Worm (Caenorhabditis elegans): Measurements from ENCODE around the gene dmd-7.

The dmd-7 gene

DNA sequence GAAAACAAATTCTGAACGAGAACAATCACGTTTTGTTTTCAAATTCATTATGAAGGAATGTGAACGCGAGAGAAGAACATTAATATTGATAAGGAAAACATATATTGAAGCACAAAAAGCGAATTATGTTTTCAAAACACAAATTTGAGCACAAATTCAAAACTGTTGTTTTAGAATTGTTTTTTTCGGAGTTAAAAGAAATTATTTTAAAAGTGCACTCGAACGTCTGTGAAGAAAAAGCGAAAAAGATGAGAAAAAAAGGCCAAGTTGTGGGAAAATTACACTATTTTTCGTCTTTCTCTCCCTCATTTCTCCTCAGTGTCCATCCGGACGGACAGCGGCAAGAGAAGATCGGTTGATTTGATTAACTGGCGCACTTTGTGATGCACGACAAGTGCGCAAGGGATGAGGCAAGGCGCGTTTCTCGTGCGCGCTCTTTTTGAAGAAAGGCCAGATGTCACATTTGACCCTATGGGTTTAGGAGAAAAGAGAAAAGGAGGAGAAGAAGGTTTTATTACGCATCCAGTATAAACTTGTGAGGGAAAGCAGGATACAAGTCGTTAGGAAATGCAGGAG, 20.6 kb downstream of the dmd-7 start, which contains the start of gene mrck-1 (continued):
- peak; percentile 72 for TF ChIP-seq ceh-6 (GFP tag; optimal IDR thresholded peaks at IDR 0.05)
- no peak for TF ChIP-seq odd-2 (tag; optimal IDR thresholded peaks at IDR 0.05)
- peak; percentile 84 for TF ChIP-seq F13H6.1 (tag; optimal IDR thresholded peaks at IDR 0.05)
- TF ChIP-seq ceh-31 (tag; optimal IDR thresholded peaks at IDR 0.05): peak; percentile 92
- TF ChIP-seq ceh-14 (tag; optimal IDR thresholded peaks at IDR 0.05): peak; percentile 95
- peak; percentile 11 for TF ChIP-seq tbx-7 (tag; optimal IDR thresholded peaks at IDR 0.05)
- TF ChIP-seq pros-1 (tag; optimal IDR thresholded peaks at IDR 0.05): peak; percentile 94
- no peak for TF ChIP-seq hlh-6 (tag; optimal IDR thresholded peaks at IDR 0.05)
- TF ChIP-seq ets-4 (tag; optimal IDR thresholded peaks at IDR 0.05): peak; percentile 54
- peak; percentile 77 for TF ChIP-seq fkh-10 (GFP tag; optimal IDR thresholded peaks at IDR 0.05)
- TF ChIP-seq elt-4 (tag; optimal IDR thresholded peaks at IDR 0.05): no peak
- peak; percentile 38 for TF ChIP-seq pqm-1 (tag; optimal IDR thresholded peaks at IDR 0.05)
- peak; percentile 93 for TF ChIP-seq rnt-1 (tag; optimal IDR thresholded peaks at IDR 0.05)
- TF ChIP-seq unc-3 (GFP tag; conservative IDR thresholded peaks at IDR 0.05): peak; percentile 74
- TF ChIP-seq unc-3 (tag; optimal IDR thresholded peaks at IDR 0.05): peak; percentile 72
- peak; percentile 72 for TF ChIP-seq ceh-30 (tag; optimal IDR thresholded peaks at IDR 0.05)
- peak; percentile 51 for TF ChIP-seq Y22D7AL.16 (tag; optimal IDR thresholded peaks at IDR 0.05)
- peak; percentile 66 for TF ChIP-seq K02D7.2 (tag; optimal IDR thresholded peaks at IDR 0.05)
- TF ChIP-seq C38D4.7 (GFP tag; optimal IDR thresholded peaks at IDR 0.05): peak; percentile 53
- peak; percentile 76 for TF ChIP-seq ceh-19 (GFP tag; optimal IDR thresholded peaks at IDR 0.05)
- TF ChIP-seq sox-2 (GFP tag; IDR thresholded peaks at IDR 0.05): peak; percentile 44; the same call in 1 of the 2 replicates
- peak; percentile 40 for TF ChIP-seq npax-4 (tag; optimal IDR thresholded peaks at IDR 0.05)
- TF ChIP-seq hlh-15 (tag; optimal IDR thresholded peaks at IDR 0.05): peak; percentile 41
- TF ChIP-seq ceh-9 (tag; optimal IDR thresholded peaks at IDR 0.05): no peak
- peak; percentile 100 for TF ChIP-seq unc-42 (tag; optimal IDR thresholded peaks at IDR 0.05)
- peak; percentile 96 for TF ChIP-seq hlh-8 (tag; optimal IDR thresholded peaks at IDR 0.05)
- TF ChIP-seq che-1 (tag; optimal IDR thresholded peaks at IDR 0.05): peak; percentile 63
- no peak for TF ChIP-seq mec-3 (tag; optimal IDR thresholded peaks at IDR 0.05; ENCODE audit: borderline replicate concordance)
- TF ChIP-seq ceh-45 (GFP tag; IDR thresholded peaks at IDR 0.05): peak; percentile 48; the same call in 1 of the 2 replicates
- TF ChIP-seq pax-1 (tag; optimal IDR thresholded peaks at IDR 0.05): no peak
- TF ChIP-seq C08G9.2 (tag; optimal IDR thresholded peaks at IDR 0.05): peak; percentile 58
- TF ChIP-seq nhr-232 (tag; optimal IDR thresholded peaks at IDR 0.05): peak; percentile 59
- peak; percentile 54 for TF ChIP-seq eyg-1 (tag; optimal IDR thresholded peaks at IDR 0.05)
- peak; percentile 25 for TF ChIP-seq pha-2 (tag; optimal IDR thresholded peaks at IDR 0.05)
- TF ChIP-seq gmeb-2 (tag; optimal IDR thresholded peaks at IDR 0.05): peak; percentile 67
- no peak for TF ChIP-seq nhr-11 (tag; optimal IDR thresholded peaks at IDR 0.05)
- no peak for TF ChIP-seq zip-5 (tag; optimal IDR thresholded peaks at IDR 0.05)
- TF ChIP-seq ceh-18 (tag; optimal IDR thresholded peaks at IDR 0.05): peak; percentile 93
- peak; percentile 34 for TF ChIP-seq lin-11 (tag; optimal IDR thresholded peaks at IDR 0.05)
- TF ChIP-seq tbx-2 (tag; optimal IDR thresholded peaks at IDR 0.05): peak; percentile 95
- TF ChIP-seq madf-2 (tag; optimal IDR thresholded peaks at IDR 0.05): peak; percentile 96
- peak; percentile 83 for TF ChIP-seq ztf-16 (tag; optimal IDR thresholded peaks at IDR 0.05)
- TF ChIP-seq ceh-48 (tag; optimal IDR thresholded peaks at IDR 0.05): peak; percentile 76
- TF ChIP-seq fax-1 (tag; optimal IDR thresholded peaks at IDR 0.05): peak; percentile 67
- TF ChIP-seq ceh-2 (tag; optimal IDR thresholded peaks at IDR 0.05): peak; percentile 74
- TF ChIP-seq syd-9 (tag; optimal IDR thresholded peaks at IDR 0.05): peak; percentile 70
- peak; percentile 89 for TF ChIP-seq ceh-34 (tag; optimal IDR thresholded peaks at IDR 0.05)
- TF ChIP-seq hlh-13 (GFP tag; optimal IDR thresholded peaks at IDR 0.05): peak; percentile 18
- peak; percentile 76 for TF ChIP-seq elt-2 (tag; optimal IDR thresholded peaks at IDR 0.05)

All from whole organism, late embryonic.